Worm (Caenorhabditis elegans): ENCODE data around the gene H20E11.1.
A peak's percentile ranks its signal among the peaks of the same experiment; 100 is the strongest.

ce11 chrIV:6809756-6810155, 20.2 kb upstream of the H20E11.1 start:
- TF ChIP-seq ztf-23 (GFP tag; IDR thresholded peaks at IDR 0.05) (no peak), med-1 (GFP tag; optimal IDR thresholded peaks at IDR 0.05; ENCODE audit: insufficient read depth) (no peak), klf-2 (GFP tag; conservative IDR thresholded peaks at IDR 0.05) (no peak), ztf-29 (GFP tag; IDR thresholded peaks at IDR 0.05) (no peak), ref-1 (GFP tag; conservative IDR thresholded peaks at IDR 0.05) (no peak), flt-1 (GFP tag; IDR thresholded peaks at IDR 0.05) (no peak), cog-1 (tag; optimal IDR thresholded peaks at IDR 0.05) (peak; percentile 48), T22C8.4 (GFP tag; IDR thresholded peaks at IDR 0.05) (no peak)

Measured in whole organism, midembryonic.